Worm (Caenorhabditis elegans) whole organism, L3 larva: Measurements from ENCODE around the gene T10H4.13.
A peak's percentile ranks its signal among the peaks of the same experiment; 100 is the strongest.

Experiments
- R02D3.7 ChIP-seq: fragments of 150-350 bp; optimal IDR thresholded peaks from 2 replicates; lab custom pipeline; 2014; ENCODE audit warnings: missing biosample characterization, missing genetic modification characterization
- ZK546.5 ChIP-seq: sonication (generic microtip); optimal IDR thresholded peaks from 2 replicates; lab custom pipeline; 2017; ENCODE audit warnings: missing biosample characterization, missing genetic modification characterization
- aly-2 ChIP-seq: fragments of 150-350 bp; optimal IDR thresholded peaks from 2 replicates; lab custom pipeline; 2014; ENCODE audit warnings: missing biosample characterization, missing genetic modification characterization
- ceh-82 ChIP-seq: fragments of 150-350 bp; optimal IDR thresholded peaks from 2 replicates; lab custom pipeline; 2014; ENCODE audit warnings: missing biosample characterization, missing genetic modification characterization
- ceh-9 ChIP-seq: sonication (generic microtip); optimal IDR thresholded peaks from 2 replicates; lab custom pipeline; 2018; ENCODE audit warnings: missing biosample characterization, missing genetic modification characterization
- egl-5 ChIP-seq: fragments of 150-350 bp; optimal IDR thresholded peaks from 2 replicates; lab custom pipeline; 2017; ENCODE audit warnings: missing biosample characterization, missing genetic modification reagents, missing genetic modification characterization, inconsistent platforms
- elt-2 ChIP-seq: sonication (generic microtip); optimal IDR thresholded peaks from 2 replicates; lab custom pipeline; 2016; ENCODE audit warnings: missing genetic modification reagents, mild to moderate bottlenecking, missing genetic modification characterization, missing compliant biosample characterization
- elt-3 ChIP-seq, 3 experiments: fragments of 150-350 bp in 1 of 3; sonication (generic microtip) in 2 of 3; optimal IDR thresholded peaks; 2 replicates in 2 of 3; 4 replicates in 1 of 3; lab custom pipeline; 2014 to 2017; ENCODE audit warnings: missing biosample characterization in 3 of 3, missing genetic modification characterization in 3 of 3
- eor-1 ChIP-seq, 2 experiments: fragments of 150-350 bp; optimal IDR thresholded peaks; 2 replicates each; lab custom pipeline; 2014 to 2018; ENCODE audit warnings: missing biosample characterization in 2 of 2, missing genetic modification characterization in 2 of 2
- fkh-10 ChIP-seq: sonication (generic microtip); optimal IDR thresholded peaks from 2 replicates; lab custom pipeline; 2017; ENCODE audit warnings: missing biosample characterization, missing genetic modification reagents, missing genetic modification characterization
- fkh-2 ChIP-seq: fragments of 150-350 bp; optimal IDR thresholded peaks from 2 replicates; lab custom pipeline; 2014; ENCODE audit warnings: missing biosample characterization, missing genetic modification reagents, missing genetic modification characterization
- hmg-11 ChIP-seq: sonication (generic microtip); optimal IDR thresholded peaks from 2 replicates; lab custom pipeline; 2016; ENCODE audit warnings: missing genetic modification characterization, missing compliant biosample characterization
- jun-1 ChIP-seq: fragments of 150-350 bp; optimal IDR thresholded peaks from 2 replicates; lab custom pipeline; 2014; ENCODE audit warnings: missing biosample characterization, missing genetic modification reagents, missing genetic modification characterization
- lin-39 ChIP-seq: fragments of 150-350 bp; optimal IDR thresholded peaks from 2 replicates; lab custom pipeline; 2018; ENCODE audit warnings: missing biosample characterization, missing genetic modification reagents, missing genetic modification characterization
- mdl-1 ChIP-seq: fragments of 150-350 bp; optimal IDR thresholded peaks from 2 replicates; lab custom pipeline; 2014; ENCODE audit warnings: missing biosample characterization, missing genetic modification characterization
- mml-1 ChIP-seq: fragments of 150-350 bp; sonication (generic microtip); optimal IDR thresholded peaks from 3 replicates; lab custom pipeline; 2014; ENCODE audit warnings: missing biosample characterization, missing genetic modification characterization
- nfya-1 ChIP-seq: sonication (generic microtip); optimal IDR thresholded peaks from 2 replicates; lab custom pipeline; 2017; ENCODE audit warnings: missing genetic modification characterization, mild to moderate bottlenecking, missing compliant biosample characterization, antibody characterized with exemption, moderate library complexity; ENCODE audit not compliant: insufficient read depth
- nhr-11 ChIP-seq: fragments of 150-350 bp; optimal IDR thresholded peaks from 2 replicates; lab custom pipeline; 2014; ENCODE audit warnings: missing biosample characterization, missing genetic modification characterization
- nhr-23 ChIP-seq: fragments of 150-350 bp; optimal IDR thresholded peaks from 2 replicates; lab custom pipeline; 2014; ENCODE audit warnings: missing biosample characterization, missing genetic modification reagents, missing genetic modification characterization
- nhr-237 ChIP-seq: fragments of 150-350 bp; optimal IDR thresholded peaks from 2 replicates; lab custom pipeline; 2014; ENCODE audit warnings: missing biosample characterization, missing genetic modification characterization
- nhr-67 ChIP-seq: fragments of 150-350 bp; optimal IDR thresholded peaks from 2 replicates; lab custom pipeline; 2014; ENCODE audit warnings: missing biosample characterization, missing genetic modification characterization
- nhr-76 ChIP-seq: fragments of 150-350 bp; sonication (generic microtip); optimal IDR thresholded peaks from 5 replicates; lab custom pipeline; 2014; ENCODE audit warnings: missing biosample characterization, missing genetic modification characterization
- nhr-77 ChIP-seq: fragments of 150-350 bp; optimal IDR thresholded peaks from 2 replicates; lab custom pipeline; 2014; ENCODE audit warnings: missing biosample characterization, missing genetic modification characterization
- pha-4 ChIP-seq: fragments of 150-350 bp; optimal IDR thresholded peaks from 2 replicates; lab custom pipeline; 2014; ENCODE audit warnings: missing biosample characterization, missing genetic modification reagents, missing genetic modification characterization
- pqm-1 ChIP-seq: fragments of 150-350 bp; optimal IDR thresholded peaks from 2 replicates; lab custom pipeline; 2017; ENCODE audit warnings: missing biosample characterization, missing genetic modification characterization, inconsistent platforms
- sea-2 ChIP-seq: fragments of 150-350 bp; sonication (generic microtip); optimal IDR thresholded peaks from 4 replicates; lab custom pipeline; 2014; ENCODE audit warnings: missing biosample characterization, missing genetic modification reagents, missing genetic modification characterization
- skn-1 ChIP-seq: fragments of 150-350 bp; optimal IDR thresholded peaks from 2 replicates; lab custom pipeline; 2014; ENCODE audit warnings: missing biosample characterization, missing genetic modification characterization
- snpc-4 ChIP-seq: fragments of 150-350 bp; optimal IDR thresholded peaks from 2 replicates; lab custom pipeline; 2014; ENCODE audit warnings: missing biosample characterization, missing genetic modification characterization
- tbx-2 ChIP-seq: sonication (generic microtip); optimal IDR thresholded peaks from 2 replicates; lab custom pipeline; 2016; ENCODE audit warnings: mild to moderate bottlenecking, missing genetic modification characterization, missing compliant biosample characterization
- unc-39 ChIP-seq: sonication (generic microtip); optimal IDR thresholded peaks from 4 replicates; lab custom pipeline; 2017; ENCODE audit warnings: missing biosample characterization, missing genetic modification characterization
- ztf-11 ChIP-seq: fragments of 150-350 bp; optimal IDR thresholded peaks from 2 replicates; lab custom pipeline; 2014; ENCODE audit warnings: missing biosample characterization, missing genetic modification characterization
- ztf-4 ChIP-seq: fragments of 150-350 bp; optimal IDR thresholded peaks from 2 replicates; lab custom pipeline; 2014; ENCODE audit warnings: missing biosample characterization, missing genetic modification characterization

The T10H4.13 gene

ce11 chrV:15267405-15267804 lies at the start of gene T10H4.13:
Gene T10H4.13, minus strand, starts transcription at chrV:15267505.
- TF ChIP-seq fkh-10 (GFP tag; lab: Kevin White, UChicago): no peak
- no peak for TF ChIP-seq aly-2 (tag; lab: Kevin White, UChicago)
- TF ChIP-seq snpc-4: no peak
- TF ChIP-seq tbx-2 (tag; lab: Kevin White, UChicago): no peak
- no peak for TF ChIP-seq ztf-11 (tag; lab: Kevin White, UChicago)
- TF ChIP-seq nhr-67 (tag; lab: Kevin White, UChicago): no peak
- no peak for TF ChIP-seq ZK546.5 (tag; lab: Kevin White, UChicago)
- no peak for TF ChIP-seq ceh-9 (tag; lab: Kevin White, UChicago)

DNA sequence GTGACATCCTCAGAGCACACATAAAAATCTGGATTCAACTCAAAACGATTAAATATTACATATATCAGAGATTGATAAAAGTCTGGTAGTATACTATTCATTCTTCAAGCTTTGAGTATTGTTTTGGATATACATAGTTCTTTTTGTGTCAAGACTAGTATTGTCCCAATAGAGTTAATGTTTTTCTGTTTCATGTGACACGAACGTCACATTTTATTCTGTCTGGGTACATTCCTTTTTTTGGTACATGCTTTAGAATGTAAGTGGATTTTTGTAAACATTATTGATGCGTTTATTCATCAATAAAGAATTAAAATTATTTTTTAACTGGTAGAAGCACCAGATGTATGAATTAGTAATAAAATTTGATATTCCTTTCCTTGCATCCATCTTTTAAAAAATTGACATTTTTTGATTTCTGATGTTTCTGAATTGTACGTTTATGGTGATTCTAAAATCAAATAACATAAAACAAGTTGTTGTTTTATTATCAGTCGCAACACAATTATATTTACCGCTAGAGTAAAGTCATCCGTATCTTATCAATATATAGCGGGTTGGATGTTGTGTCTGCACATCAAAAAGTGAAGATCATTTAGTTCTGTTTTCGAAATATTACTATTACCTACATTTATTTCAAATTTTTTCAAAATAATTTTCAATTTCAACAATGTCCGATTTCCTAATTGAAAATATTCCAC lies 48.7 kb upstream of the T10H4.13 start, which contains the start of the genes srt-22 and nhr-246:
Gene srt-22, minus strand, starts transcription at position 101 of the 701 bp plus-strand sequence.
Gene nhr-246, plus strand, starts transcription at position 651 of the 701 bp plus-strand sequence.
- peak; percentile 6 for TF ChIP-seq elt-2 (tag; lab: Kevin White, UChicago)
- TF ChIP-seq R02D3.7 (tag; lab: Kevin White, UChicago): no peak
- no peak for TF ChIP-seq eor-1 (tag; optimal IDR thresholded peaks at IDR 0.05; lab: Kevin White, UChicago)
- peak; percentile 30 for TF ChIP-seq pqm-1 (tag; lab: Kevin White, UChicago)
- TF ChIP-seq unc-39 (tag; lab: Kevin White, UChicago): no peak
- TF ChIP-seq, all 47 proteins: peak for 2

DNA sequence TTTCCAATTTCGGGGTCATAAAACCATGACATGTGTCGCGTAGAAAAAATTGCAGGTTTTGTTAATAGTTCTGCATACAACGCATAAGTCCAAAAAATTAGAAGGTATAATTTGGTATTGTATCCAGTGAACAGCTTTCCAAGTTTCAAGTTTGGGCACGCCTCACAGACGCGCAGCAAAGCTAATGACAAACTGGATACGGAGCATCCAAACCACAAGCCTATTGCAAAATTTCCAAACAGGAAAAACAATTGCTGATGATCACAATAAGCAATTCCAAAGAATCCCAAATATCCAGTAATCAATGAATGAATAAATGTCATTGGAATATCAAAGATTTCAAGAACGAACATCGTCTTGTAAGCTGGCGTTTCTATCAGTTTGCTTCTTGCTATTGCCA lies 46.2 kb upstream of the T10H4.13 start:
- TF ChIP-seq lin-39 (tag; lab: Kevin White, UChicago) (no peak), nhr-237 (tag; lab: Kevin White, UChicago) (no peak)

- TF ChIP-seq skn-1 (tag; lab: Kevin White, UChicago) (no peak), ztf-4 (tag; lab: Kevin White, UChicago) (no peak), ceh-82 (tag; lab: Kevin White, UChicago) (no peak), R02D3.7 (tag; lab: Kevin White, UChicago) (no peak), sea-2 (no peak), tbx-2 (tag; lab: Kevin White, UChicago) (no peak), pha-4 (tag; lab: Kevin White, UChicago) (no peak), jun-1 (no peak), ZK546.5 (tag; lab: Kevin White, UChicago) (no peak), unc-39 (tag; lab: Kevin White, UChicago) (no peak), fkh-2 (tag; lab: Kevin White, UChicago) (no peak), mml-1 (tag; lab: Kevin White, UChicago) (no peak), hmg-11 (tag; lab: Kevin White, UChicago) (no peak), fkh-10 (GFP tag; lab: Kevin White, UChicago) (no peak), mdl-1 (tag; lab: Kevin White, UChicago) (no peak)
Measured at ce11 chrV:15310780-15311179, 43.5 kb upstream of the T10H4.13 start, which contains the start of gene irld-62. Gene irld-62, plus strand, starts transcription at chrV:15311080.

- TF ChIP-seq aly-2 (tag; lab: Kevin White, UChicago) (no peak), elt-3 (tag; optimal IDR thresholded peaks at IDR 0.05; lab: Kevin White, UChicago) (no peak)
Measured at ce11 chrV:15309011-15309410, 41.7 kb upstream of the T10H4.13 start, which contains the start of gene srz-10. Gene srz-10, minus strand, starts transcription at chrV:15309098.

DNA sequence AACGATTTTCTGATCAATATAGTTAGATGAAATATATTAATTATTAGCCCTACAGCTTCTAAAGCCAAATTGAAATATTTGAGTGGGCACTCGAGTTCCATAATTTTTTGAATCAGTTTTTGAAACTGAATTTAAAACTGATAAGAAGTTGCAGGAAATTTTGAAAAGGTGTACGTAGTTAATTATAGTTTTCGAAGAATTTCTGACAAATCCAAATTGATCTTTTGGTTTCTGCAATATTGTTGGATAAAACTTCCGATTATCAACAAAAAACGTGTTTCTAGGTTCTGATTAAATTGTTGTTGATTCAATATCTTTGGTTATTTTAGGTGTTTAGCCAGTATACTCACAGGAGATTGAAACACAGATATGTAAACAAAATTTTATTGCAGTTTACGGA lies 39.4 kb upstream of the T10H4.13 start, which contains the start of gene T26H8.4:
Gene T26H8.4, minus strand, starts transcription at position 101 of the 400 bp plus-strand sequence.
- TF ChIP-seq nhr-11 (tag; lab: Kevin White, UChicago): no peak
- no peak for TF ChIP-seq pqm-1 (tag; lab: Kevin White, UChicago)
- no peak for TF ChIP-seq jun-1
- TF ChIP-seq egl-5 (tag; lab: Kevin White, UChicago): no peak
- TF ChIP-seq R02D3.7 (tag; lab: Kevin White, UChicago): no peak
- TF ChIP-seq nhr-23 (tag; lab: Kevin White, UChicago): no peak
- TF ChIP-seq ZK546.5 (tag; lab: Kevin White, UChicago): no peak
- no peak for TF ChIP-seq elt-2 (tag; lab: Kevin White, UChicago)
- no peak for TF ChIP-seq unc-39 (tag; lab: Kevin White, UChicago)
- TF ChIP-seq nhr-237 (tag; lab: Kevin White, UChicago): no peak
- no peak for TF ChIP-seq mml-1 (tag; lab: Kevin White, UChicago)
- no peak for TF ChIP-seq nfya-1
- no peak for TF ChIP-seq nhr-77 (tag; lab: Kevin White, UChicago)
- TF ChIP-seq aly-2 (tag; lab: Kevin White, UChicago): no peak
- TF ChIP-seq nhr-76 (tag; lab: Kevin White, UChicago): no peak
